Fruit fly (Drosophila melanogaster): ENCODE data around the gene CG31233.

- TF ChIP-seq rn (GFP tag; IDR thresholded peaks at IDR 0.05) (no peak), CG8159 (tag; optimal IDR thresholded peaks at IDR 0.05) (no peak), Pif1A (GFP tag; optimal IDR thresholded peaks at IDR 0.05) (no peak), CG32121 (GFP tag; IDR thresholded peaks at IDR 0.05) (no peak), fd96Ca (GFP tag; IDR thresholded peaks at IDR 0.05) (no peak), EcR (GFP tag; optimal IDR thresholded peaks at IDR 0.05) (no peak), gl (tag; optimal IDR thresholded peaks at IDR 0.05) (no peak), CG34367 (tag; optimal IDR thresholded peaks at IDR 0.05) (no peak), CG9948 (tag; optimal IDR thresholded peaks at IDR 0.05) (no peak), Snoo (tag; optimal IDR thresholded peaks at IDR 0.05) (no peak), CG10348 (GFP tag; IDR thresholded peaks at IDR 0.05) (no peak), CG8301 (tag; optimal IDR thresholded peaks at IDR 0.05) (no peak)
Measured at dm6 chr3R:21777660-21778059, 28.0 kb downstream of the CG31233 start, which contains the start of gene Polr1H.
